Fruit fly (Drosophila melanogaster): ENCODE results near the gene CG16762.
A peak's percentile ranks its signal among the peaks of the same experiment; 100 is the strongest.

CG16762 gene

DNA sequence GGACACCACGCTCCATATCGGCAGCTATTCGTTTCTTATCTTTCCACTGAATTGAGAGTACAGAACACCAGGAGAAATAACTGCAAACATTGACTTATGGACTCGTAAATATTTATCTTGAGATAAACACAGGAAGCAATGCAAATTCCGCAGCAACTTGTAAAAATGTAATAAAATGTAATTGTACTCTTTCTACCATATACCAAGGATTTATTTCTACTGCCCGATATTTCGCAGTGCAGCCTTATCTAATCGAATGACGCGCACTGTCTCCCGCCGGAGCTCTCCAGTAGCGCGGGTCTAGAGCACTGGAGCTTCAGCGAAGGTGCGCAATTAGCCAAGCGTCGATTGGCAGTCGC is 18.7 kb upstream of the CG16762 start (continued):
- TF ChIP-seq CG1647 (GFP tag; optimal IDR thresholded peaks at IDR 0.05), result peak; percentile 83
- peak; percentile 87 for TF ChIP-seq ttk (GFP tag; IDR thresholded peaks at IDR 0.05)
- TF ChIP-seq cwo (GFP tag; optimal IDR thresholded peaks at IDR 0.05), result peak; percentile 95
- peak; percentile 93 for TF ChIP-seq CG14441 (GFP tag; IDR thresholded peaks at IDR 0.05)
- TF ChIP-seq row (GFP tag; IDR thresholded peaks at IDR 0.05), result peak; percentile 97
- peak; percentile 74 for TF ChIP-seq CG11093 (GFP tag; IDR thresholded peaks at IDR 0.05)
- TF ChIP-seq gcm (GFP tag; optimal IDR thresholded peaks at IDR 0.05), result peak; percentile 38
- TF ChIP-seq sc (optimal IDR thresholded peaks at IDR 0.05), result no peak
- peak; percentile 21 for TF ChIP-seq sc (GFP tag; optimal IDR thresholded peaks at IDR 0.05)
- no peak for TF ChIP-seq dati (GFP tag; IDR thresholded peaks at IDR 0.05)
- TF ChIP-seq CG6683 (GFP tag; optimal IDR thresholded peaks at IDR 0.05), result peak; percentile 63

DNA sequence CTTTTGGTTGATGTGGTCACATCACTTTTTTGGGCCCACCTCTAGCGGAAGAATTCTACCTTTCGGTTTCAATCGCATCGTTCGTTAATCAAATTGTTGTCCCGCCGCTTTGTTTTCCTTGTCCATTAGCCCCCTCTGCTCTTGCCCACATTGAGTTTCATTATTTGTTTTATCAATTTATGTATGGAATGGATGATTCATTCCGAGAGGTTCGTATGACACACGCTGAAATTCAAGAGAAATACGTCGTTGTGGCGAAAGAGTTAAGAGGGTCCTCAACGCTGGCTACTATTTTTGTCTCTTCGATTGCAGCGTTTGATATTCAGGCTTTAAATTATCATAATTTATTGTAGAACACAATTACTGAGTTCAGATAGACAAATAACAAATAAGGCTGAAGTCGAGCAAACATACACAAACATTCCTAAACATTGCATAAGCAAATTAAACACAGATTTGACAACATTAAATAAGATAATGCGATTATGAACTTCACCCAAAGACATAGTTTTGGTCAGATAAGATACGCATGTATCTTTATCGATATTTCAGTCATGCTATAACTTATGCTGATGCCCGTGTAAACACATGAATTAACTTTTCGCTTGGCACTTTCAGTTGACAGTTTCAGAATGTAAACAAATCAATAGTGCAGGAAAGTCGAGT is 18.2 kb upstream of the CG16762 start:
- TF ChIP-seq Hmr (GFP tag; optimal IDR thresholded peaks at IDR 0.05) (no peak), ewg (GFP tag; optimal IDR thresholded peaks at IDR 0.05) (no peak), wdn (GFP tag; IDR thresholded peaks at IDR 0.05) (no peak), CG7556 (GFP tag; optimal IDR thresholded peaks at IDR 0.05) (no peak), Oli (tag; optimal IDR thresholded peaks at IDR 0.05) (no peak), bab2 (GFP tag; optimal IDR thresholded peaks at IDR 0.05) (no peak), CG11093 (GFP tag; IDR thresholded peaks at IDR 0.05) (no peak), B-H1 (GFP tag; IDR thresholded peaks at IDR 0.05) (no peak), CG8089 (GFP tag; optimal IDR thresholded peaks at IDR 0.05) (no peak), chinmo (GFP tag; IDR thresholded peaks at IDR 0.05; ENCODE audit: partially characterized antibody) (0 out of 4 replicates have a peak, but pooled peaks have one; percentile 48), CG31441 (GFP tag; IDR thresholded peaks at IDR 0.05) (no peak), pho (GFP tag; optimal IDR thresholded peaks at IDR 0.05) (no peak), dan (GFP tag; IDR thresholded peaks at IDR 0.05) (no peak), CG10431 (GFP tag; optimal IDR thresholded peaks at IDR 0.05) (no peak), Dip2 (GFP tag; IDR thresholded peaks at IDR 0.05) (no peak), Taf1 (GFP tag; IDR thresholded peaks at IDR 0.05) (no peak), Blimp-1 (GFP tag; optimal IDR thresholded peaks at IDR 0.05) (peak; percentile 22), CG11085 (GFP tag; IDR thresholded peaks at IDR 0.05) (no peak), ase (GFP tag; IDR thresholded peaks at IDR 0.05) (no peak), Fer3 (tag; optimal IDR thresholded peaks at IDR 0.05) (no peak), Asciz (GFP tag; optimal IDR thresholded peaks at IDR 0.05) (peak; percentile 83), scrt (GFP tag; optimal IDR thresholded peaks at IDR 0.05) (no peak), otp (GFP tag; IDR thresholded peaks at IDR 0.05) (peak; percentile 56; the same call in 1 of the 3 replicates), disco-r (GFP tag; optimal IDR thresholded peaks at IDR 0.05) (no peak), fd64A (GFP tag; optimal IDR thresholded peaks at IDR 0.05) (peak; percentile 12), HHEX (GFP tag; optimal IDR thresholded peaks at IDR 0.05) (no peak), exex (tag; optimal IDR thresholded peaks at IDR 0.05) (peak; percentile 50), zfh2 (GFP tag; optimal IDR thresholded peaks at IDR 0.05) (no peak), ERR (GFP tag; optimal IDR thresholded peaks at IDR 0.05) (no peak), ara (GFP tag; IDR thresholded peaks at IDR 0.05) (no peak), CG7839 (tag; optimal IDR thresholded peaks at IDR 0.05) (no peak), CG6791 (GFP tag; IDR thresholded peaks at IDR 0.05; ENCODE audit: partially characterized antibody) (no peak), grau (tag; optimal IDR thresholded peaks at IDR 0.05) (no peak), en (GFP tag; optimal IDR thresholded peaks at IDR 0.05) (no peak), MBD-R2 (GFP tag; IDR thresholded peaks at IDR 0.05) (no peak), CG42726 (GFP tag; IDR thresholded peaks at IDR 0.05; ENCODE audit: partially characterized antibody) (no peak), CG10462 (GFP tag; optimal IDR thresholded peaks at IDR 0.05) (no peak), CG7786 (GFP tag; optimal IDR thresholded peaks at IDR 0.05) (no peak), CG14014 (GFP tag; IDR thresholded peaks at IDR 0.05) (peak; percentile 7; the same call in 1 of the 2 replicates), CHES-1-like (GFP tag; optimal IDR thresholded peaks at IDR 0.05) (peak; percentile 10)
